Fruit fly (Drosophila melanogaster) whole organism, wandering third instar larva: ENCODE results near the gene CG33223.

Experiments used
- Hr78 ChIP-seq: fragments of >200 bp; optimal IDR thresholded peaks from 2 replicates; lab custom pipeline; 2017; ENCODE audit warnings: missing biosample characterization, missing genetic modification characterization
- br ChIP-seq: fragments of 200-800 bp; sonication (Bioruptor generic); optimal IDR thresholded peaks from 2 replicates; lab custom pipeline; 2016; ENCODE audit warnings: missing biosample characterization, missing genetic modification characterization
- psq ChIP-seq: fragments of 200-800 bp; sonication (Bioruptor generic); optimal IDR thresholded peaks from 3 replicates; lab custom pipeline; 2017; ENCODE audit warnings: missing biosample characterization, mild to moderate bottlenecking, missing genetic modification characterization, moderate library complexity
- tai ChIP-seq: sonication (Bioruptor generic); optimal IDR thresholded peaks from 2 replicates; lab custom pipeline; 2016; ENCODE audit warnings: missing biosample characterization, missing genetic modification characterization

DNA sequence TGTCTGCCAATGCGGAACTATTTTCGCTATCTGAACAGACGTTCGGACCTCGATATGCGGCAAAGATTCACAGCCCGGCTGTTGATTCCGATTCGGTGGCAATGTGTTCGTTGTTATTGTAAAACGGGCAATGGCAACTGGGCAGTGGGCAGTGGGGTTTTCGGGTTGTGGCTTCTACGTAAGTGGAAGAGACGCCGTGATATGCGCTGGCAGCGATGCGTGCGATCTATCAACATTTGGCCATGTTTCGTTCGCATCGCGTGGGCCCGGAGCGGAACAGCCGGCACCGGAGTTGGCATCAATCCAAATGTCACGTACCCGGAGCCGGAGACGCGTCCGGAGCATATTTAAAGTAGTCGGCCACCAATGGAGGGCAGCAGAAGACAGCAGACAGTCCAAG lies 2.2 kb downstream of the CG33223 start, which contains the start of gene Cp38:
- TF ChIP-seq tai (GFP tag; lab: Kevin White, UChicago) = no peak
- no peak for TF ChIP-seq Hr78 (GFP tag; lab: Kevin White, UChicago)
- no peak for TF ChIP-seq psq (GFP tag; lab: Kevin White, UChicago)
- TF ChIP-seq br (GFP tag; lab: Kevin White, UChicago) = no peak
